Fruit fly (Drosophila melanogaster) whole organism, embryonic: ENCODE results near the gene neur.

Experiments used
- BEAF-32 ChIP-seq: fragments of 200-800 bp; sonication (Bioruptor generic); optimal IDR thresholded peaks from 3 replicates; lab custom pipeline; 2017; ENCODE audit warnings: missing biosample characterization, missing genetic modification characterization, mild to moderate bottlenecking, moderate library complexity, missing genetic modification reagents
- Bgb ChIP-seq: fragments of 200-800 bp; sonication (Bioruptor generic); IDR thresholded peaks from 2 replicates; pipeline ENCODE4 v1.3.6; 2022; ENCODE audit warnings: missing biosample characterization, missing genetic modification characterization; ENCODE audit not compliant: partially characterized antibody
- CG10147 ChIP-seq: fragments of 200-800 bp; sonication (Bioruptor generic); optimal IDR thresholded peaks from 2 replicates; lab custom pipeline; 2019; ENCODE audit warnings: missing biosample characterization, mild to moderate bottlenecking, missing genetic modification characterization, moderate library complexity
- CG1024 ChIP-seq: fragments of 200-800 bp; sonication (Bioruptor generic); IDR thresholded peaks from 2 replicates; pipeline ENCODE4 v1.3.6; 2022; ENCODE audit warnings: missing biosample characterization, missing genetic modification characterization
- CG11085 ChIP-seq: fragments of 200-800 bp; sonication (Bioruptor generic); IDR thresholded peaks from 2 replicates; pipeline ENCODE4 v1.3.6; 2022; ENCODE audit warnings: missing biosample characterization, missing genetic modification characterization
- CG12744 ChIP-seq: fragments of 200-800 bp; sonication (Bioruptor generic); optimal IDR thresholded peaks from 2 replicates; lab custom pipeline; 2016; ENCODE audit warnings: missing biosample characterization, missing genetic modification characterization
- CG12769 ChIP-seq: fragments of 200-800 bp; sonication (Bioruptor generic); optimal IDR thresholded peaks from 2 replicates; lab custom pipeline; 2019; ENCODE audit warnings: missing biosample characterization, mild to moderate bottlenecking, missing genetic modification characterization, moderate library complexity
- CG12942 ChIP-seq: fragments of 200-800 bp; sonication (Bioruptor generic); optimal IDR thresholded peaks from 3 replicates; lab custom pipeline; 2016; ENCODE audit warnings: missing biosample characterization, missing genetic modification characterization
- CG1529 ChIP-seq: fragments of 200-800 bp; sonication (Bioruptor generic); optimal IDR thresholded peaks from 3 replicates; lab custom pipeline; 2018; ENCODE audit warnings: missing biosample characterization, missing genetic modification characterization
- CG2199 ChIP-seq: fragments of 200-800 bp; sonication (Bioruptor generic); IDR thresholded peaks from 3 replicates; pipeline ENCODE4 v1.3.6; 2022; ENCODE audit warnings: missing biosample characterization, missing genetic modification characterization
- CG3726 ChIP-seq: fragments of 200-800 bp; sonication (Bioruptor generic); IDR thresholded peaks from 3 replicates; pipeline ENCODE4, ENCODE4 v1.3.6; 2022; ENCODE audit warnings: missing biosample characterization, missing genetic modification characterization
- CG3995 ChIP-seq: fragments of 200-800 bp; sonication (Bioruptor generic); optimal IDR thresholded peaks from 3 replicates; lab custom pipeline; 2016; ENCODE audit warnings: missing biosample characterization, missing genetic modification characterization
- CG4282 ChIP-seq: fragments of 200-800 bp; sonication (Bioruptor generic); optimal IDR thresholded peaks from 2 replicates; lab custom pipeline; 2016; ENCODE audit warnings: missing biosample characterization, missing genetic modification characterization
- CG4730 ChIP-seq: fragments of 200-800 bp; sonication (Bioruptor generic); IDR thresholded peaks from 2 replicates; pipeline ENCODE4 v1.3.6; 2022; ENCODE audit warnings: missing biosample characterization, missing genetic modification characterization
- CG6254 ChIP-seq: fragments of 200-800 bp; sonication (Bioruptor generic); optimal IDR thresholded peaks from 3 replicates; lab custom pipeline; 2017; ENCODE audit warnings: mild to moderate bottlenecking, missing biosample characterization, missing genetic modification reagents, missing genetic modification characterization
- CG6791 ChIP-seq: fragments of 200-800 bp; sonication (Bioruptor generic); IDR thresholded peaks from 3 replicates; pipeline ENCODE4 v1.3.6; 2022; ENCODE audit warnings: missing biosample characterization, missing genetic modification characterization; ENCODE audit not compliant: partially characterized antibody
- CG7963 ChIP-seq: fragments of 200-800 bp; sonication (Bioruptor generic); IDR thresholded peaks from 3 replicates; pipeline ENCODE4 v1.3.6; 2022; ENCODE audit warnings: missing biosample characterization, missing genetic modification characterization; ENCODE audit not compliant: partially characterized antibody
- Chrac-16 ChIP-seq: fragments of 200-800 bp; sonication (Bioruptor generic); optimal IDR thresholded peaks from 3 replicates; lab custom pipeline; 2016; ENCODE audit warnings: missing biosample characterization, missing genetic modification characterization
- D19A ChIP-seq: fragments of 200-800 bp; optimal IDR thresholded peaks from 3 replicates; lab custom pipeline; 2019; ENCODE audit warnings: missing biosample characterization, mild to moderate bottlenecking, missing genetic modification characterization, moderate library complexity
- Ets65A ChIP-seq: fragments of 200-800 bp; sonication (Bioruptor generic); peaks from one replicate; lab custom pipeline; 2016; ENCODE audit warnings: missing biosample characterization, missing genetic modification characterization
- Ets97D ChIP-seq: fragments of 200-800 bp; sonication (Bioruptor generic); optimal IDR thresholded peaks from 3 replicates; lab custom pipeline; 2016; ENCODE audit warnings: missing biosample characterization, missing genetic modification characterization
- Hmr ChIP-seq: fragments of 200-800 bp; sonication (Bioruptor generic); optimal IDR thresholded peaks from 3 replicates; lab custom pipeline; 2017; ENCODE audit warnings: mild to moderate bottlenecking, missing biosample characterization, missing genetic modification reagents, missing genetic modification characterization
- Hsf ChIP-seq: fragments of 200-800 bp; sonication (Bioruptor generic); optimal IDR thresholded peaks from 3 replicates; lab custom pipeline; 2016; ENCODE audit warnings: missing biosample characterization, missing genetic modification characterization
- Lpt ChIP-seq: fragments of >200 bp; optimal IDR thresholded peaks from 2 replicates; lab custom pipeline; 2018; ENCODE audit warnings: missing biosample characterization, missing genetic modification characterization
- Rx ChIP-seq: fragments of 200-800 bp; sonication (Bioruptor generic); IDR thresholded peaks from 2 replicates; pipeline ENCODE4 v1.3.6; 2022; ENCODE audit warnings: missing biosample characterization, missing genetic modification characterization
- Xbp1 ChIP-seq: fragments of 200-800 bp; sonication (Bioruptor generic); optimal IDR thresholded peaks from 3 replicates; lab custom pipeline; 2016; ENCODE audit warnings: missing biosample characterization, mild to moderate bottlenecking, missing genetic modification characterization
- Xrp1 ChIP-seq: fragments of 200-800 bp; sonication (Bioruptor generic); IDR thresholded peaks from 2 replicates; pipeline ENCODE4 v1.3.6; 2022; ENCODE audit warnings: missing biosample characterization, missing genetic modification characterization
- ac ChIP-seq: fragments of 200-800 bp; sonication (Bioruptor generic); optimal IDR thresholded peaks from 3 replicates; lab custom pipeline; 2017; ENCODE audit warnings: missing biosample characterization, mild to moderate bottlenecking, missing genetic modification characterization
- ase ChIP-seq: fragments of 200-800 bp; sonication (Bioruptor generic); IDR thresholded peaks from 3 replicates; pipeline ENCODE4 v1.3.6; 2022; ENCODE audit warnings: missing biosample characterization, missing genetic modification characterization
- bab2 ChIP-seq: fragments of 200-800 bp; sonication (Bioruptor generic); optimal IDR thresholded peaks from 2 replicates; lab custom pipeline; 2016; ENCODE audit warnings: missing biosample characterization, missing genetic modification characterization
- crol ChIP-seq: fragments of 200-800 bp; sonication (Bioruptor generic); IDR thresholded peaks from 2 replicates; pipeline ENCODE4 v1.3.6; 2022; ENCODE audit warnings: missing biosample characterization, missing genetic modification characterization
- dimm ChIP-seq: fragments of 200-800 bp; sonication (Bioruptor generic); IDR thresholded peaks from 2 replicates; pipeline ENCODE4 v1.3.6; 2022; ENCODE audit warnings: missing biosample characterization, missing genetic modification characterization
- jumu ChIP-seq: fragments of 200-800 bp; sonication (Bioruptor generic); optimal IDR thresholded peaks from 3 replicates; lab custom pipeline; 2016; ENCODE audit warnings: missing biosample characterization, missing genetic modification characterization
- kni ChIP-seq: fragments of 200-800 bp; sonication (Bioruptor generic); optimal IDR thresholded peaks from 3 replicates; lab custom pipeline; 2017; ENCODE audit warnings: mild to moderate bottlenecking, missing biosample characterization, missing genetic modification reagents, missing genetic modification characterization
- knrl ChIP-seq: fragments of 200-800 bp; sonication (Bioruptor generic); IDR thresholded peaks from 3 replicates; pipeline ENCODE4 v1.3.6; 2022; ENCODE audit warnings: missing biosample characterization, missing genetic modification characterization; ENCODE audit not compliant: partially characterized antibody
- lbe ChIP-seq: fragments of 200-800 bp; sonication (Bioruptor generic); optimal IDR thresholded peaks from 2 replicates; lab custom pipeline; 2016; ENCODE audit warnings: missing biosample characterization, mild to moderate bottlenecking, missing genetic modification characterization
- odd ChIP-seq: fragments of 200-800 bp; sonication (Bioruptor generic); optimal IDR thresholded peaks from 2 replicates; lab custom pipeline; 2017; ENCODE audit warnings: missing biosample characterization, mild to moderate bottlenecking, missing genetic modification characterization
- peb ChIP-seq: fragments of 200-800 bp; sonication (Bioruptor generic); IDR thresholded peaks from 2 replicates; pipeline ENCODE4 v1.3.6; 2022; ENCODE audit warnings: missing biosample characterization, missing genetic modification characterization
- pros ChIP-seq: fragments of 200-800 bp; sonication (Bioruptor generic); optimal IDR thresholded peaks from 3 replicates; lab custom pipeline; 2019; ENCODE audit warnings: missing biosample characterization, mild to moderate bottlenecking, missing genetic modification characterization, moderate library complexity
- ro ChIP-seq: fragments of 200-800 bp; sonication (Bioruptor generic); IDR thresholded peaks from 2 replicates; pipeline ENCODE4 v1.3.6; 2022; ENCODE audit warnings: missing biosample characterization, missing genetic modification characterization
- tll ChIP-seq, 2 experiments: fragments of 200-800 bp in 1 of 2; fragments of >200 bp in 1 of 2; sonication (Bioruptor generic) in 1 of 2; optimal IDR thresholded peaks; 2 replicates each; lab custom pipeline; 2017 to 2019; ENCODE audit warnings: missing biosample characterization in 2 of 2, missing genetic modification characterization in 2 of 2, mild to moderate bottlenecking in 1 of 2, moderate library complexity in 1 of 2
- tx ChIP-seq: fragments of 200-800 bp; sonication (Bioruptor generic); optimal IDR thresholded peaks from 2 replicates; lab custom pipeline; 2016; ENCODE audit warnings: missing biosample characterization, missing genetic modification characterization

The neur gene

DNA sequence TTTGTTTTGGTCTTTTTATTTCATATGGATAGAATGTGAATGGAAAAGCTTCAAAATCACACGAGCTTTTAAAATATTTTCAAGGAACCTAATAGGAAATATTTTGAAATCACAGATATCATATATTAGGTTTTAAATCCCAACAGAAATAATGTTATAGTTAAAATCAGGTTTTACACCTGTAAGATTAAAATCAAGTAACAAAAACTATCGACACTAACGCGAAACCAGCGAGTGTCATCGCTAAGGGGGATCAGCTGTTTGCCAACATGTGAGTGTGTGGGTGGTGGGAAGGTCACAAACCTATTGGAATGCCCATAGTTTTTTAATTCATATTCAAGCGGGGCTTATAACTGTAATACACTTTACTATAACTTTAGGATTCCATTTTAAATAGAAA is 619 bp downstream of the neur start, which contains the start of gene hyx (continued):
- TF ChIP-seq tx (GFP tag; lab: Kevin White, UChicago) (peak; percentile 14), lbe (peak; percentile 39), peb (GFP tag; lab: Robert Waterston, UW) (no peak), Xbp1 (peak; percentile 47), Rx (GFP tag; lab: Robert Waterston, UW) (no peak), crol (GFP tag; lab: Robert Waterston, UW) (no peak), Ets97D (GFP tag; lab: Kevin White, UChicago) (peak; percentile 32), CG12942 (GFP tag; lab: Kevin White, UChicago) (no peak), Chrac-16 (peak; percentile 39), CG12744 (GFP tag; lab: Kevin White, UChicago) (no peak), jumu (peak; percentile 19), CG1529 (GFP tag; lab: Kevin White, UChicago) (no peak), Hmr (GFP tag; lab: Kevin White, UChicago) (peak; percentile 54), BEAF-32 (peak; percentile 77), bab2 (GFP tag; lab: Kevin White, UChicago) (peak; percentile 24), ase (0 out of 3 replicates have a peak, but pooled peaks have one; percentile 23), dimm (GFP tag; lab: Robert Waterston, UW) (no peak), CG6254 (no peak), CG3995 (GFP tag; lab: Kevin White, UChicago) (no peak), Ets65A (GFP tag; lab: Kevin White, UChicago) (no peak), Lpt (GFP tag; lab: Kevin White, UChicago) (no peak), CG1024 (no peak), odd (GFP tag; lab: Kevin White, UChicago) (peak; percentile 20), ro (GFP tag; lab: Robert Waterston, UW) (no peak), Hsf (GFP tag; lab: Kevin White, UChicago) (peak; percentile 36), D19A (tag; lab: Kevin White, UChicago) (peak; percentile 4), CG4282 (GFP tag; lab: Kevin White, UChicago) (no peak), CG4730 (GFP tag; lab: Robert Waterston, UW) (no peak), knrl (GFP tag; lab: Robert Waterston, UW) (no peak; the same call in 1 of the 3 replicates), CG3726 (GFP tag; lab: Robert Waterston, UW) (no peak), CG12769 (tag; lab: Kevin White, UChicago) (peak; percentile 61), CG11085 (GFP tag; lab: Robert Waterston, UW) (no peak)

DNA sequence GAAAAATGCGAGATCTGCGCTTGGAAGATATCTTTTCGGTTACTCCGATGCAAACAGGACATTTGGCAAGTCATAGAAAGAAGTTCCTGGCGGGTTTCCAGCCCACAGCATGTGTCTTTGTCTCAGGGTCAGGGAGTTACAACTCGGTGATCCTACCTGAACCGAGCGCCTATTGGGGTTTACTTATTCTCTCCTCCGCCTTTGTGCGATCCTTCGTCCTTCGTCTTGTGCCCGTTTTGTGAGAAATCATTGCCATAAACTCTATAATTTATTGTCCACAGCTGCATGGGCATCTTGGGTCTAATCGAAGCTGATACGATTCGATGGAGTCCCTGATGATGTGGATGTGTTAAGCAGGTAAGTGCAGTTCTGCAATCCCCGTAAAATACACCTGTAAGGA is 1.3 kb downstream of the neur start:
- TF ChIP-seq Bgb (no peak), tll (GFP tag; optimal IDR thresholded peaks at IDR 0.05; lab: Kevin White, UChicago) (peak in 1 of 2 experiments; percentile 27), CG2199 (GFP tag; lab: Robert Waterston, UW) (0 out of 3 replicates have a peak, but pooled peaks have one; percentile 14), CG6791 (GFP tag; lab: Robert Waterston, UW) (no peak), CG7963 (no peak), ac (GFP tag; lab: Kevin White, UChicago) (peak; percentile 50), pros (peak; percentile 93), Xrp1 (GFP tag; lab: Robert Waterston, UW) (no peak), CG10147 (GFP tag; lab: Kevin White, UChicago) (no peak), kni (GFP tag; lab: Kevin White, UChicago) (peak; percentile 2)
